Worm (Caenorhabditis elegans) whole organism, mixed stage, embryonic: ENCODE data around the gene K10C2.14.

Experiments used
- elt-1 ChIP-seq: sonication (generic microtip); optimal IDR thresholded peaks from 2 replicates; lab custom pipeline; 2017; ENCODE audit warnings: missing genetic modification characterization, mild to moderate bottlenecking, missing compliant biosample characterization, antibody characterized with exemption, moderate library complexity, borderline replicate concordance; ENCODE audit not compliant: insufficient read depth
- nhr-237 ChIP-seq: fragments of 150-350 bp; optimal IDR thresholded peaks from 2 replicates; lab custom pipeline; 2014; ENCODE audit warnings: missing biosample characterization, missing genetic modification characterization
- nhr-76 ChIP-seq: sonication (generic microtip); optimal IDR thresholded peaks from 2 replicates; lab custom pipeline; 2017; ENCODE audit warnings: missing biosample characterization, missing genetic modification characterization
- pha-4 ChIP-seq: fragments of 150-350 bp; optimal IDR thresholded peaks from 2 replicates; lab custom pipeline; 2018; ENCODE audit warnings: missing biosample characterization, missing genetic modification reagents, missing genetic modification characterization
- sptf-1 ChIP-seq: sonication (generic microtip); optimal IDR thresholded peaks from 2 replicates; lab custom pipeline; 2017; ENCODE audit warnings: mild to moderate bottlenecking, missing genetic modification characterization, moderate library complexity, missing compliant biosample characterization

- TF ChIP-seq nhr-237, result no peak
- no peak for TF ChIP-seq nhr-76 (tag; lab: Kevin White, UChicago)
- TF ChIP-seq sptf-1, result no peak
- TF ChIP-seq elt-1 (tag; lab: Kevin White, UChicago), result no peak
- no peak for TF ChIP-seq pha-4 (tag; lab: Kevin White, UChicago)
Observed at ce11 chrX:6412575-6412974, 27.8 kb downstream of the K10C2.14 start, which contains the start of gene T22E5.1.
